Worm (Caenorhabditis elegans) whole organism, young adult: ENCODE results near the gene F44E2.6.

Experiments
- F55B11.4 ChIP-seq: sonication (generic microtip); optimal IDR thresholded peaks from 2 replicates; lab custom pipeline; 2016; ENCODE audit warnings: missing compliant biosample characterization, missing genetic modification characterization, borderline replicate concordance; ENCODE audit not compliant: insufficient read depth
- sdz-38 ChIP-seq: sonication (generic microtip); optimal IDR thresholded peaks from 2 replicates; lab custom pipeline; 2016; ENCODE audit warnings: missing genotype, missing genetic modification characterization, missing compliant biosample characterization

DNA sequence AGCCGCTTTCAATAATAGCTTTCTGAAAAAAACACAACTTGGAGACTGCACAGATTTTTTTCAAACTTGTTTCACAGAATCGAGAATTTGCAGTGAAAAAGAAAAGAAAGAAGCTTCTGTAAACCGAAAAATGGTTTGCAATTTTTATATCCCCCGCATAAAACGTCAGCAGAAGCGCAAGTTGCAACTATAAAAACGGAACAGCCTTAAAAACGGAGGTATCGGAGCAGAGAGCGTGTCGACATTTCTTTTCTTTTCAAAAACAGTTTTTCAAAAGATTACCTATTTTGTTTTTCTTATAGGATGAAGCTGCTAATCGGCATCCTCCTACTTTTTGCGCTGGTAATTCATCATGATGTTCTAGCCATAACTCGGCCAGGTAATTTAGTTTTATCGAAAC is 6.9 kb upstream of the F44E2.6 start, which contains the start of gene plg-1:
- TF ChIP-seq sdz-38 (no peak), F55B11.4 (no peak)
